Worm (Caenorhabditis elegans) whole organism, L2 larva: ENCODE results near the gene nlg-1.

Source experiments
- R02D3.7 ChIP-seq: fragments of 150-350 bp; optimal IDR thresholded peaks from 2 replicates; lab custom pipeline; 2014; ENCODE audit warnings: missing biosample characterization, missing genetic modification characterization
- ama-1 ChIP-seq: fragments of 150-350 bp; optimal IDR thresholded peaks from 2 replicates; lab custom pipeline; 2018; ENCODE audit warnings: inconsistent platforms
- nhr-12 ChIP-seq: fragments of 150-350 bp; optimal IDR thresholded peaks from 2 replicates; lab custom pipeline; 2014; ENCODE audit warnings: missing biosample characterization, missing genetic modification characterization
- nhr-237 ChIP-seq: fragments of 150-350 bp; optimal IDR thresholded peaks from 2 replicates; lab custom pipeline; 2014; ENCODE audit warnings: missing biosample characterization, missing genetic modification characterization
- nhr-25 ChIP-seq: fragments of 150-350 bp; sonication (generic microtip); optimal IDR thresholded peaks from 3 replicates; lab custom pipeline; 2014; ENCODE audit warnings: missing biosample characterization, missing genetic modification characterization
- unc-62 ChIP-seq: fragments of 150-350 bp; optimal IDR thresholded peaks from 2 replicates; lab custom pipeline; 2014; ENCODE audit warnings: missing biosample characterization, missing genetic modification reagents, missing genetic modification characterization
- zag-1 ChIP-seq: fragments of 150-350 bp; optimal IDR thresholded peaks from 2 replicates; lab custom pipeline; 2014; ENCODE audit warnings: missing biosample characterization, missing genetic modification characterization

DNA sequence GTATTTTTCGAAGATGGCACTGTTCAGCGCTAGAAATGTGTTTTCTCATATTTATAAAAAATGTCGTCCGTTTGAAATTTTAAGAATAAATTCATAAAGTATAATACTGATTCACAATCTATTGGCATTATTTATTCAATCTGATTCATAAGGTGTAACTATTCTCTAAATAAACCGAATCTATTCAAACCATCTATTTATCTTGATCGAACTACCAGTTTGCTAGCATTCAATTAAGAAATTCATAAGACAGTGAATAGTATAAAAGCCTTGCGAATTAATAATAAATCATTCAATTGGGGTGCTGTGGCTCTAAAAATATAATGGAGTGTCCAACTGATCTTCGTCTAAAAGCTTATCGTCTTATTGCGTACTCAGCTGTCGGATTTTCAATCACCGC lies 39.8 kb downstream of the nlg-1 start, which contains the start of gene col-44:
- TF ChIP-seq zag-1: no peak
- TF ChIP-seq R02D3.7 (tag; lab: Kevin White, UChicago): no peak
- no peak for TF ChIP-seq unc-62 (GFP tag; lab: Kevin White, UChicago)
- TF ChIP-seq nhr-25 (tag; lab: Kevin White, UChicago): no peak
- TF ChIP-seq nhr-12: no peak
- no peak for TF ChIP-seq ama-1 (lab: Kevin White, UChicago)
- no peak for TF ChIP-seq nhr-237 (tag; lab: Kevin White, UChicago)
